Fruit fly (Drosophila melanogaster) whole organism, embryonic: Measurements from ENCODE around the gene CG14282.
A peak's percentile ranks its signal among the peaks of the same experiment; 100 is the strongest.

Experiments used
- Adf1 ChIP-seq: fragments of 200-800 bp; sonication (Bioruptor generic); IDR thresholded peaks from 2 replicates; pipeline ENCODE4 v1.3.6; 2022; ENCODE audit warnings: missing biosample characterization, missing genetic modification characterization
- Atf6 ChIP-seq: fragments of 200-800 bp; sonication (Bioruptor generic); IDR thresholded peaks from 2 replicates; pipeline ENCODE4 v1.3.6; 2022; ENCODE audit warnings: missing biosample characterization, missing genetic modification characterization
- CG18599 ChIP-seq: fragments of 200-800 bp; sonication (Bioruptor generic); optimal IDR thresholded peaks from 3 replicates; lab custom pipeline; 2017; ENCODE audit warnings: missing biosample characterization, missing genetic modification characterization, mild to moderate bottlenecking, moderate library complexity, missing genetic modification reagents
- CG3065 ChIP-seq: fragments of 200-800 bp; sonication (Bioruptor generic); optimal IDR thresholded peaks from 2 replicates; lab custom pipeline; 2016; ENCODE audit warnings: missing biosample characterization, missing genetic modification characterization
- CG32532 ChIP-seq: fragments of 200-800 bp; sonication (Bioruptor generic); IDR thresholded peaks from 2 replicates; pipeline ENCODE4 v1.3.6; 2022; ENCODE audit warnings: missing biosample characterization, missing genetic modification characterization
- CG7745 ChIP-seq: fragments of 200-800 bp; sonication (Bioruptor generic); optimal IDR thresholded peaks from 2 replicates; lab custom pipeline; 2018; ENCODE audit warnings: missing biosample characterization, mild to moderate bottlenecking, missing genetic modification characterization, moderate library complexity
- CG7839 ChIP-seq: fragments of 200-800 bp; sonication (Bioruptor generic); optimal IDR thresholded peaks from 3 replicates; lab custom pipeline; 2018; ENCODE audit warnings: missing biosample characterization, mild to moderate bottlenecking, missing genetic modification characterization, moderate library complexity
- CG7928 ChIP-seq: fragments of 200-800 bp; sonication (Bioruptor generic); optimal IDR thresholded peaks from 2 replicates; lab custom pipeline; 2017; ENCODE audit warnings: missing biosample characterization, mild to moderate bottlenecking, missing genetic modification characterization
- CG9817 ChIP-seq: fragments of 200-800 bp; sonication (Bioruptor generic); optimal IDR thresholded peaks from 2 replicates; lab custom pipeline; 2018; ENCODE audit warnings: missing biosample characterization, mild to moderate bottlenecking, missing genetic modification characterization, moderate library complexity
- CTCF ChIP-seq: fragments of 200-800 bp; sonication (Bioruptor generic); optimal IDR thresholded peaks from 2 replicates; lab custom pipeline; 2017; ENCODE audit warnings: missing biosample characterization, mild to moderate bottlenecking, missing genetic modification characterization, moderate library complexity
- Doc2 ChIP-seq: fragments of 200-800 bp; sonication (Bioruptor generic); IDR thresholded peaks from 2 replicates; pipeline ENCODE4 v1.3.6; 2022; ENCODE audit warnings: missing biosample characterization, missing genetic modification characterization
- Fer1 ChIP-seq: fragments of 200-800 bp; sonication (Bioruptor generic); optimal IDR thresholded peaks from 2 replicates; lab custom pipeline; 2017; ENCODE audit warnings: missing biosample characterization, mild to moderate bottlenecking, missing genetic modification characterization
- HLH3B ChIP-seq: fragments of 200-800 bp; sonication (Bioruptor generic); IDR thresholded peaks from 2 replicates; pipeline ENCODE4 v1.3.6; 2022; ENCODE audit warnings: missing biosample characterization, missing genetic modification characterization
- Hmr ChIP-seq: fragments of 200-800 bp; sonication (Bioruptor generic); optimal IDR thresholded peaks from 3 replicates; lab custom pipeline; 2017; ENCODE audit warnings: mild to moderate bottlenecking, missing biosample characterization, missing genetic modification reagents, missing genetic modification characterization
- Hr51 ChIP-seq, 2 experiments: fragments of 200-800 bp; sonication (Bioruptor generic); optimal IDR thresholded peaks; 2 replicates in 1 of 2; 3 replicates in 1 of 2; lab custom pipeline; 2016 to 2018; ENCODE audit warnings: missing biosample characterization in 2 of 2, missing genetic modification characterization in 2 of 2, mild to moderate bottlenecking in 1 of 2, moderate library complexity in 1 of 2
- Med ChIP-seq: fragments of 200-800 bp; sonication (Bioruptor generic); peaks from one replicate; lab custom pipeline; 2016; ENCODE audit warnings: missing biosample characterization, missing genetic modification characterization, mild to moderate bottlenecking, inconsistent platforms, moderate library complexity
- Mes4 ChIP-seq: fragments of 200-800 bp; sonication (Bioruptor generic); optimal IDR thresholded peaks from 2 replicates; lab custom pipeline; 2016; ENCODE audit warnings: missing biosample characterization, missing genetic modification characterization
- Nf-YB ChIP-seq: fragments of 200-800 bp; sonication (Bioruptor generic); optimal IDR thresholded peaks from 3 replicates; lab custom pipeline; 2019; ENCODE audit warnings: missing biosample characterization, mild to moderate bottlenecking, missing genetic modification characterization, moderate library complexity
- Oli ChIP-seq: fragments of 200-800 bp; sonication (Bioruptor generic); optimal IDR thresholded peaks from 2 replicates; lab custom pipeline; 2018; ENCODE audit warnings: missing biosample characterization, mild to moderate bottlenecking, missing genetic modification characterization, moderate library complexity
- PHDP ChIP-seq: fragments of 200-800 bp; sonication (Bioruptor generic); optimal IDR thresholded peaks from 3 replicates; lab custom pipeline; 2018; ENCODE audit warnings: missing biosample characterization, mild to moderate bottlenecking, missing genetic modification characterization, moderate library complexity
- Pdp1 ChIP-seq, 2 experiments: fragments of 200-800 bp; sonication (Bioruptor generic); optimal IDR thresholded peaks; 3 replicates each; lab custom pipeline; 2016; ENCODE audit warnings: missing biosample characterization in 2 of 2, missing genetic modification characterization in 2 of 2, mild to moderate bottlenecking in 1 of 2, moderate library complexity in 1 of 2
- TFAM ChIP-seq: fragments of 200-800 bp; sonication (Bioruptor generic); optimal IDR thresholded peaks from 2 replicates; lab custom pipeline; 2017; ENCODE audit warnings: missing biosample characterization, missing genetic modification characterization, inconsistent platforms
- Tbp ChIP-seq: fragments of >200 bp; optimal IDR thresholded peaks from 2 replicates; lab custom pipeline; 2018; ENCODE audit warnings: missing biosample characterization, missing genetic modification characterization
- Trl ChIP-seq, 3 experiments: fragments of >200 bp in 2 of 3; fragments of 200-800 bp in 1 of 3; sonication (Bioruptor generic) in 1 of 3; optimal IDR thresholded peaks; 2 replicates in 1 of 3; 3 replicates in 2 of 3; lab custom pipeline; 2016 to 2017; ENCODE audit warnings: missing biosample characterization in 1 of 3, missing genetic modification characterization in 1 of 3
- Vsx1 ChIP-seq: fragments of 200-800 bp; sonication (Bioruptor generic); optimal IDR thresholded peaks from 2 replicates; lab custom pipeline; 2017; ENCODE audit warnings: missing biosample characterization, mild to moderate bottlenecking, missing genetic modification characterization, missing genetic modification reagents
- az2 ChIP-seq: fragments of 200-800 bp; sonication (Bioruptor generic); optimal IDR thresholded peaks from 3 replicates; lab custom pipeline; 2016; ENCODE audit warnings: missing biosample characterization, missing genetic modification characterization
- cad ChIP-seq: fragments of >200 bp; optimal IDR thresholded peaks from 2 replicates; lab custom pipeline; 2017; ENCODE audit warnings: missing biosample characterization, missing genetic modification characterization
- chif ChIP-seq, 2 experiments: fragments of 200-800 bp; sonication (Bioruptor generic); optimal IDR thresholded peaks; 3 replicates each; lab custom pipeline; 2016; ENCODE audit warnings: missing biosample characterization in 2 of 2, missing genetic modification characterization in 2 of 2
- chinmo ChIP-seq: fragments of 200-800 bp; sonication (Bioruptor generic); IDR thresholded peaks from 4 replicates; pipeline ENCODE4 v1.3.6; 2022; ENCODE audit warnings: missing biosample characterization, missing genetic modification characterization; ENCODE audit not compliant: partially characterized antibody
- crc ChIP-seq: fragments of 200-800 bp; sonication (Bioruptor generic); optimal IDR thresholded peaks from 2 replicates; lab custom pipeline; 2016; ENCODE audit warnings: missing biosample characterization, missing genetic modification characterization
- exex ChIP-seq: fragments of 200-800 bp; sonication (Bioruptor generic); optimal IDR thresholded peaks from 4 replicates; lab custom pipeline; 2018; ENCODE audit warnings: missing biosample characterization, mild to moderate bottlenecking, missing genetic modification characterization, moderate library complexity
- hkb ChIP-seq, 2 experiments: fragments of 200-800 bp in 1 of 2; fragments of >200 bp in 1 of 2; sonication (Bioruptor generic) in 1 of 2; IDR thresholded peaks in 1 of 2; optimal IDR thresholded peaks in 1 of 2; 2 replicates each; pipeline versions ENCODE4 v1.3.6 to Lab custom; 2017 to 2022; ENCODE audit warnings: missing biosample characterization in 1 of 2, missing genetic modification characterization in 1 of 2
- jigr1 ChIP-seq: fragments of 200-800 bp; sonication (Bioruptor generic); IDR thresholded peaks from 3 replicates; pipeline ENCODE4 v1.3.6; 2022; ENCODE audit warnings: missing biosample characterization, missing genetic modification characterization
- klu ChIP-seq: fragments of 200-800 bp; sonication (Bioruptor generic); IDR thresholded peaks from 2 replicates; pipeline ENCODE4 v1.3.6; 2022; ENCODE audit warnings: missing biosample characterization, missing genetic modification characterization
- lab ChIP-seq: fragments of 200-800 bp; sonication (Bioruptor generic); optimal IDR thresholded peaks from 3 replicates; lab custom pipeline; 2017; ENCODE audit warnings: missing biosample characterization, missing genetic modification characterization, mild to moderate bottlenecking, moderate library complexity, missing genetic modification reagents
- mld ChIP-seq: fragments of 200-800 bp; sonication (Bioruptor generic); IDR thresholded peaks from 3 replicates; pipeline ENCODE4 v1.3.6; 2022; ENCODE audit warnings: missing biosample characterization, missing genetic modification characterization; ENCODE audit not compliant: partially characterized antibody
- pan ChIP-seq, 4 experiments: fragments of >200 bp in 3 of 4; fragments of 200-800 bp in 1 of 4; sonication (Bioruptor generic) in 1 of 4; optimal IDR thresholded peaks in 3 of 4; IDR thresholded peaks in 1 of 4; 2 replicates each; pipeline versions ENCODE4 v1.3.6 to Lab custom; 2017 to 2022; ENCODE audit warnings: missing biosample characterization in 2 of 4, missing genetic modification characterization in 2 of 4, mixed read lengths in 1 of 4
- pros ChIP-seq: fragments of 200-800 bp; sonication (Bioruptor generic); optimal IDR thresholded peaks from 3 replicates; lab custom pipeline; 2019; ENCODE audit warnings: missing biosample characterization, mild to moderate bottlenecking, missing genetic modification characterization, moderate library complexity
- rib ChIP-seq: fragments of 200-800 bp; sonication (Bioruptor generic); IDR thresholded peaks from 2 replicates; pipeline ENCODE4 v1.3.6; 2022; ENCODE audit warnings: missing biosample characterization, missing genetic modification characterization
- sd ChIP-seq: fragments of 200-800 bp; sonication (Bioruptor generic); optimal IDR thresholded peaks from 3 replicates; lab custom pipeline; 2018; ENCODE audit warnings: missing biosample characterization, mild to moderate bottlenecking, missing genetic modification characterization, moderate library complexity
- sens ChIP-seq: fragments of 200-800 bp; sonication (Bioruptor generic); peaks from one replicate; lab custom pipeline; 2016; ENCODE audit warnings: missing biosample characterization, missing genetic modification characterization
- sisA ChIP-seq: fragments of 200-800 bp; sonication (Bioruptor generic); IDR thresholded peaks from 2 replicates; pipeline ENCODE4 v1.3.6; 2022; ENCODE audit warnings: missing biosample characterization, missing genetic modification characterization
- sug ChIP-seq: fragments of 200-800 bp; optimal IDR thresholded peaks from 2 replicates; lab custom pipeline; 2019; ENCODE audit warnings: missing biosample characterization, mild to moderate bottlenecking, missing genetic modification characterization, moderate library complexity
- trh ChIP-seq: fragments of 200-800 bp; sonication (Bioruptor generic); optimal IDR thresholded peaks from 2 replicates; lab custom pipeline; 2016; ENCODE audit warnings: missing biosample characterization, missing genetic modification characterization
- vnd ChIP-seq: fragments of 200-800 bp; sonication (Bioruptor generic); IDR thresholded peaks from 3 replicates; pipeline ENCODE4 v1.3.6; 2022; ENCODE audit warnings: missing biosample characterization, missing genetic modification characterization; ENCODE audit not compliant: partially characterized antibody

CG14282 gene

dm6 chr3R:19132146-19132833, 44.5 kb upstream of the CG14282 start, which contains the start of gene Cyp12a5 (continued):
- TF ChIP-seq mld (GFP tag; lab: Robert Waterston, UW), result no peak
- no peak for TF ChIP-seq HLH3B (GFP tag; lab: Robert Waterston, UW)
- TF ChIP-seq Pdp1 (GFP tag; optimal IDR thresholded peaks at IDR 0.05; lab: Kevin White, UChicago), result no peak
- no peak for TF ChIP-seq CG7928
- TF ChIP-seq Doc2 (GFP tag; lab: Robert Waterston, UW), result no peak
- peak in 1 of 2 experiments; percentile 21 for TF ChIP-seq Trl (optimal IDR thresholded peaks at IDR 0.05; lab: Kevin White, UChicago)
- TF ChIP-seq Trl (GFP tag; optimal IDR thresholded peaks at IDR 0.05; lab: Kevin White, UChicago), result no peak
- no peak for TF ChIP-seq klu (GFP tag; lab: Robert Waterston, UW)
- no peak for TF ChIP-seq Vsx1 (GFP tag; lab: Kevin White, UChicago)
- TF ChIP-seq CTCF (GFP tag; lab: Kevin White, UChicago), result no peak
- no peak for TF ChIP-seq Hr51 (GFP tag; optimal IDR thresholded peaks at IDR 0.05; lab: Kevin White, UChicago)
- no peak for TF ChIP-seq TFAM (GFP tag; lab: Kevin White, UChicago)
- no peak for TF ChIP-seq Tbp
- 0 out of 2 replicates have a peak, but pooled peaks have one; percentile 11 for TF ChIP-seq CG32532 (GFP tag; lab: Robert Waterston, UW)
- no peak for TF ChIP-seq Oli (tag; lab: Kevin White, UChicago)
- no peak for TF ChIP-seq Atf6
- TF ChIP-seq Hmr (GFP tag; lab: Kevin White, UChicago), result peak; percentile 20
- TF ChIP-seq jigr1 (GFP tag; lab: Robert Waterston, UW), result no peak
- no peak for TF ChIP-seq chif (GFP tag; optimal IDR thresholded peaks at IDR 0.05; lab: Kevin White, UChicago)
- TF ChIP-seq Mes4 (GFP tag; lab: Kevin White, UChicago), result no peak
- no peak for TF ChIP-seq sisA (GFP tag; lab: Robert Waterston, UW)
- peak; percentile 47 for TF ChIP-seq sd
- no peak for TF ChIP-seq az2
- TF ChIP-seq PHDP (tag; lab: Kevin White, UChicago), result peak; percentile 23
- TF ChIP-seq exex, result peak; percentile 23
- peak; percentile 86 for TF ChIP-seq Nf-YB (GFP tag; lab: Kevin White, UChicago)
- TF ChIP-seq CG7745 (tag; lab: Kevin White, UChicago), result no peak
- no peak for TF ChIP-seq crc
- no peak for TF ChIP-seq Fer1
- 0 out of 4 replicates have a peak, but pooled peaks have one; percentile 18 for TF ChIP-seq chinmo (GFP tag; lab: Robert Waterston, UW)
- TF ChIP-seq hkb (optimal IDR thresholded peaks at IDR 0.05; lab: Kevin White, UChicago), result no peak
- no peak for TF ChIP-seq hkb (GFP tag; IDR thresholded peaks at IDR 0.05; lab: Robert Waterston, UW)
- no peak for TF ChIP-seq CG9817
- no peak for TF ChIP-seq CG7839 (tag; lab: Kevin White, UChicago)
- no peak for TF ChIP-seq pan (optimal IDR thresholded peaks at IDR 0.05; lab: Kevin White, UChicago)
- no peak for TF ChIP-seq pan (GFP tag; optimal IDR thresholded peaks at IDR 0.05 in 1 of 2, IDR thresholded peaks at IDR 0.05 in 1 of 2)
- no peak for TF ChIP-seq CG3065

dm6 chr3R:19134957-19135356, 41.8 kb upstream of the CG14282 start, which contains the start of gene Cyp12a4:
Gene Cyp12a4 (plus strand): TSS chr3R:19135158.
- TF ChIP-seq lab (GFP tag; lab: Kevin White, UChicago), result peak; percentile 38
- no peak for TF ChIP-seq vnd (GFP tag; lab: Robert Waterston, UW)
- TF ChIP-seq Med (GFP tag; lab: Kevin White, UChicago), result peak; percentile 23
- peak; percentile 56; the same call in 1 of the 2 replicates for TF ChIP-seq rib (GFP tag; lab: Robert Waterston, UW)
- peak; percentile 78 for TF ChIP-seq sug (tag; lab: Kevin White, UChicago)
- TF ChIP-seq sens, result peak; percentile 21
- no peak for TF ChIP-seq chinmo (GFP tag; lab: Robert Waterston, UW)
- TF ChIP-seq Trl (optimal IDR thresholded peaks at IDR 0.05; lab: Kevin White, UChicago), result peak in 1 of 2 experiments; percentile 16
- no peak for TF ChIP-seq Trl (GFP tag; optimal IDR thresholded peaks at IDR 0.05; lab: Kevin White, UChicago)
- no peak for TF ChIP-seq Fer1
- TF ChIP-seq exex, result peak; percentile 76
- TF ChIP-seq cad, result no peak
- peak; percentile 8 for TF ChIP-seq CG18599
- TF ChIP-seq pros (GFP tag; lab: Kevin White, UChicago), result no peak
- no peak for TF ChIP-seq CG9817
- peak; percentile 15; the same call in 1 of the 2 replicates for TF ChIP-seq Adf1 (GFP tag; lab: Robert Waterston, UW)
- TF ChIP-seq trh (GFP tag; lab: Kevin White, UChicago), result no peak
